Worm (Caenorhabditis elegans) whole organism, early embryonic: Measurements from ENCODE around the gene Y40H4A.2.

Experiments used
- F13C5.2 ChIP-seq: sonication (generic microtip); optimal IDR thresholded peaks from 2 replicates; lab custom pipeline; 2017; ENCODE audit warnings: mild to moderate bottlenecking, missing genetic modification characterization, inconsistent platforms, missing compliant biosample characterization
- aly-1 ChIP-seq: sonication (generic microtip); optimal IDR thresholded peaks from 2 replicates; lab custom pipeline; 2016; ENCODE audit warnings: missing genetic modification characterization, missing compliant biosample characterization
- ama-1 ChIP-seq: fragments of 150-350 bp; optimal IDR thresholded peaks from 2 replicates; lab custom pipeline; 2014
- ceh-36 ChIP-seq: sonication (generic microtip); optimal IDR thresholded peaks from 2 replicates; lab custom pipeline; 2016; ENCODE audit warnings: missing genetic modification characterization, inconsistent platforms, missing compliant biosample characterization
- hmbx-1 ChIP-seq: sonication (generic microtip); optimal IDR thresholded peaks from 2 replicates; lab custom pipeline; 2016; ENCODE audit warnings: mild to moderate bottlenecking, missing genetic modification characterization, missing compliant biosample characterization
- hnd-1 ChIP-seq: sonication (generic microtip); optimal IDR thresholded peaks from 2 replicates; lab custom pipeline; 2016; ENCODE audit warnings: missing genetic modification characterization, missing compliant biosample characterization
- pes-1 ChIP-seq: fragments of 200-800 bp; sonication (Bioruptor generic); IDR thresholded peaks from 2 replicates; pipeline ENCODE4 v1.3.6; 2022; ENCODE audit warnings: missing genetic modification reagents, missing genetic modification characterization, missing compliant biosample characterization
- scrt-1 ChIP-seq: fragments of 200-800 bp; sonication (Bioruptor generic); IDR thresholded peaks from 2 replicates; pipeline ENCODE4 v1.3.6; 2022; ENCODE audit warnings: missing genetic modification characterization, missing compliant biosample characterization
- sea-1 ChIP-seq: fragments of 200-800 bp; sonication (Bioruptor generic); conservative IDR thresholded peaks from 2 replicates; pipeline ENCODE4 v1.3.6; 2022; ENCODE audit warnings: missing genetic modification characterization, missing compliant biosample characterization
- tbx-11 ChIP-seq: fragments of 200-800 bp; sonication (Bioruptor generic); IDR thresholded peaks from 2 replicates; pipeline ENCODE4 v1.3.6; 2022; ENCODE audit warnings: missing genetic modification characterization, missing compliant biosample characterization
- tra-4 ChIP-seq: sonication (generic microtip); optimal IDR thresholded peaks from 2 replicates; lab custom pipeline; 2017; ENCODE audit warnings: missing genetic modification characterization, missing compliant biosample characterization

- TF ChIP-seq ama-1 (lab: Kevin White, UChicago) (no peak), hnd-1 (tag; lab: Kevin White, UChicago) (no peak), hmbx-1 (tag; lab: Kevin White, UChicago) (no peak), F13C5.2 (no peak), ceh-36 (tag; lab: Kevin White, UChicago) (no peak), tbx-11 (GFP tag; lab: Robert Waterston, UW) (no peak), tra-4 (no peak), sea-1 (GFP tag; lab: Robert Waterston, UW) (no peak), aly-1 (tag; lab: Kevin White, UChicago) (no peak), pes-1 (GFP tag; lab: Robert Waterston, UW) (no peak), scrt-1 (no peak)
These were observed 22.7 kb downstream of the Y40H4A.2 start, which contains the start of gene C53A5.11 for ce11 chrV:14562589-14562988.
